Worm (Caenorhabditis elegans): Measurements from ENCODE around the gene Y75B7AR.1.

DNA sequence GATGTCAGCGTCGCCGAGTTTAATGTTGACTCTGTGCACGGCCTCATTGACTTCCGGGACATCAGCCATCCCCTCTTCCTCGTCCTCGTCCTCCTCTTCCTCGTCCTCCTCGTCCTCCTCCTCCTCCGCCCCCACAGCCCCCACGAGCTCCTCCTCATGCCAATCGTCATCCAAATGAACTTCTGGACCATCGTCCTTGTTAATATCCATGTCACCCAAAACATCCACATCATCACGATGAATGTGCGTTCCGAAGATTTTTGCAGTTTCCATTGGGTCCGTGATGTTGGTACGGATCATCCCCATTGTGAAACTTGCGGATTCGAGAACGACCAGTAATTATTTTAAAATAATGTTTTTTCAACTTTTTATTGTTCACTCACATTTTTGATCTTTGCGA lies 41.6 kb upstream of the Y75B7AR.1 start:
- TF ChIP-seq nhr-12 (tag; optimal IDR thresholded peaks at IDR 0.05) (no peak), fos-1 (tag; optimal IDR thresholded peaks at IDR 0.05) (no peak), unc-62 (GFP tag; optimal IDR thresholded peaks at IDR 0.05) (no peak), lsy-2 (tag; optimal IDR thresholded peaks at IDR 0.05) (no peak), elt-3 (tag; optimal IDR thresholded peaks at IDR 0.05) (no peak), ztf-11 (tag; optimal IDR thresholded peaks at IDR 0.05) (no peak), elt-1 (tag; optimal IDR thresholded peaks at IDR 0.05) (no peak), mdl-1 (tag; optimal IDR thresholded peaks at IDR 0.05) (no peak), nhr-10 (tag; optimal IDR thresholded peaks at IDR 0.05) (no peak)

Data from whole organism, L2 larva.